Worm (Caenorhabditis elegans) whole organism, L4/young adult: Measurements from ENCODE around the gene M162.5.

Source experiments
- W03F9.2 ChIP-seq: fragments of 150-350 bp; optimal IDR thresholded peaks from 2 replicates; lab custom pipeline; 2014; ENCODE audit warnings: missing biosample characterization, missing genetic modification characterization
- dao-5 ChIP-seq: sonication (generic microtip); optimal IDR thresholded peaks from 2 replicates; lab custom pipeline; 2016; ENCODE audit warnings: missing genotype, missing genetic modification characterization, moderate library complexity, missing compliant biosample characterization
- him-1 ChIP-seq: sonication (generic microtip); optimal IDR thresholded peaks from 2 replicates; lab custom pipeline; 2016; ENCODE audit warnings: missing genotype, missing genetic modification reagents, missing genetic modification characterization, missing compliant biosample characterization

Gene M162.5

DNA sequence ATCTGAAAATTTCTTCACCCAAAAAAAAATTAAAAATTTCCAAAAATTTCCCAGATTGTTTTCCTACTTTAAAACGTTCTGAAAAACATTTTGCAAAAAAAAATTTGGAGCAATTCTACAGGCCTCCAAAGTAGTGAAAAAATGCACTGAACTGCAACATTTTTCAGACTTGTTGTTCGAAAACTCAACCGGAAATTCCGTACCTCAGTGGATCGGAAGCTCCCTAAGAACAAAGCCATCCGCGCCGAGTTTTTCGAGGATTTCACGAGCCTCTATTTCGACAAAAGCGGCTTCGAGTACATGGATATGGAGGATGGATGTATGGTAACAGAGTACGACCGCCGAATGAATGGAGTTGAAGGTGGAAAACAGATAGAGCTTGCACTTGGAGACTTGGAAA, 22.7 kb upstream of the M162.5 start, which contains the start of gene fbxa-131:
fbxa-131 (plus strand) TSS at position 301 of the 400 bp plus-strand sequence.
- TF ChIP-seq W03F9.2 (tag; lab: Kevin White, UChicago) (no peak), dao-5 (tag; lab: Kevin White, UChicago) (no peak), him-1 (tag; lab: Kevin White, UChicago) (no peak)

DNA sequence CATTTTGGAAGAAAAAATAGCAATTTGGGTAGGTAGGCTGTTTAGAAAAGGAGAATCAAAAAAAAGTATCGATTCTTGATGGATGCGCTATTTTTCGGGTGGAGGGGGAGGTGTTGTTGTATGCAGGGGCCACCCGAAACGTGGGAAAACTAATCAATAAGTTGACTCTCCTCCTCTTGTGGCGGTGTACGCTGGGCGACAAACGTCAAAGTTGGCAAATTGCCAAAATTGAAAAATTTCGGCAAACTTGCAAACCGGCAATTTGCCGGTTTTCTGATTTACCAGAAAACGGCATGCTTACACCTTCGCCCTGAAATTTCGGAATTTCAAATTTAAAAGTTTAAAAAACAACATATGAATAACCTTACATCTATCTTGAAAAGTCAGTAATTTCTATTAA, 19.8 kb upstream of the M162.5 start, which contains the start of gene W04E12.2:
W04E12.2 (minus strand) TSS at position 101 of the 400 bp plus-strand sequence.
- TF ChIP-seq dao-5 (tag; lab: Kevin White, UChicago), result no peak
- TF ChIP-seq him-1 (tag; lab: Kevin White, UChicago), result no peak
- no peak for TF ChIP-seq W03F9.2 (tag; lab: Kevin White, UChicago)

DNA sequence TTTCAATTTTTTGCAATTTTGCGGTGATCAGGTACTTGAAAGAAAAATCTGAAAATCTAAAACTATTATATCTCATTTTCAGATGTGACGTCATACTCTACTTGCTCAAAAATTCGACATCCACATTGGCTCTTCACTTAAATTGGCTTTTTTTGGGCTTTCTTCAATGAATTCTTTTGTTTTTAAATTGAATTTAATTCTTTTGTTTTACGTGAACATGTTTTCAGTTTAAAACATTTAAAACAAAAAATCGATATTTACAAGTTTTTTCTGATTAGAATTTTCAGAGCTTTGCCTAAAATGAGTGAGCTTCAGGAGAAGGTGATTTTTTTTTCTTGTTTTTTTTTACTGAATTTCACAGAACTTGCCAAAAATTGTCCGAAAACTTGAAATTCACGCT, 19.2 kb upstream of the M162.5 start, which contains the start of gene W04E12.3:
W04E12.3 (plus strand) TSS at position 301 of the 400 bp plus-strand sequence.
- no peak for TF ChIP-seq W03F9.2 (tag; lab: Kevin White, UChicago)
- TF ChIP-seq dao-5 (tag; lab: Kevin White, UChicago), result no peak
- TF ChIP-seq him-1 (tag; lab: Kevin White, UChicago), result no peak

DNA sequence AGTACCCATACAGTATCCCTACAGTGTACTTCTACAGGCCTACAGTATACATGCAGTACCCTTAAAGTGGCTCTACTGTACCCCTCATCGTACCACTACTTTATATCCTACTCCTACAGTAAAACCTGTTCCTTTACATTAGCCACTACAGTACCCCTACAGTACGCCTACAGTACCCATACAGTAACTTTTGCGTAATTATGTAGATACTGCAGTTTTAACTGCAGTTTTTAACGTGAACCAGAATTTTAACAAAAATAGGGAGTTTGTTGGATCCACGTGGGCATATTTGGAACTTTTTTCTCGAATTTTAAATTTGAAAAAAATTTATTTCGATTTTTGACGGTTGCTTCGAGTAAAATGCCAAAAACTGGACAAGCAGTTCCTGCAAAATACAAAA, 17.5 kb upstream of the M162.5 start, which contains the start of gene W04E12.4:
W04E12.4 (plus strand) TSS at position 301 of the 400 bp plus-strand sequence.
- TF ChIP-seq dao-5 (tag; lab: Kevin White, UChicago) (no peak), W03F9.2 (tag; lab: Kevin White, UChicago) (no peak), him-1 (tag; lab: Kevin White, UChicago) (no peak)

DNA sequence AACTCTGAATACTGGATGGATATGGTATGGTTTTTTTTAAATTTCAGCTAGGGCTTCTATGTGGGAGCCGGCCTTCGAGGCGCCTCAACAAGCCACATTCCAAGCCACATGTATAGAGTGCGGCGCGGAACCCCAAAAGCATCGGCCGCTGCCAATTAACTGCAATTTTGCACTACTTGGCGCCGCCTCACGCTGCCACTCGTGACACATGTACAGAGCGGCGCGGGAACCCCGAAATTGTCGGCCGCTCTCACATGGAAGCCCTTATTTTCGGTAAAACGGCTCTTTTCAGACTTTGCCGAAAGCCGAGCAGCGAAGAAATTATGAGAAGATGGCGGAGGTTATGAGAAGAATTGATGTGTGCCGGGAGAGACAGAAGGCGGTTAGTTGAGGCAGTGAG, 17.1 kb upstream of the M162.5 start:
- no peak for TF ChIP-seq W03F9.2 (tag; lab: Kevin White, UChicago)
- no peak for TF ChIP-seq him-1 (tag; lab: Kevin White, UChicago)
- no peak for TF ChIP-seq dao-5 (tag; lab: Kevin White, UChicago)

DNA sequence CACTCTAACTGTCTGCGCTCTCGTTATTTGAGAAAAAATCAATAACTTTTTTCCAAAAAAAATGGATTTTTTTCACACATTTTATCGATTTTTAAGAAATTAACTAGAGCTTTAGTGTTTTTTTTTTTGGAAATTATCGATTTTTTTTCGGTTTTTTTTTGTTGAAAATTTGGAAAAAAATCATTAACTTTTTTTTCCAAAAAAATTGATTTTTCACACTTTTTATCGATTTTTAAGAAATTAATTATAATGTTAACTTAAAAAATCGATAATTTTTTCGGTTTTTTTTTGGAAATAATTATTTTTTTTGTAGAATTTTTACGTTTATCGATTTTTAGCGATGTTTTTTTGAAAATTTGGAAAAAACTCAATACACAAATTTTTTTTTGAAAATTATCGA, 16.6 kb upstream of the M162.5 start:
- TF ChIP-seq W03F9.2 (tag; lab: Kevin White, UChicago), result no peak
- no peak for TF ChIP-seq dao-5 (tag; lab: Kevin White, UChicago)
- TF ChIP-seq him-1 (tag; lab: Kevin White, UChicago), result no peak

DNA sequence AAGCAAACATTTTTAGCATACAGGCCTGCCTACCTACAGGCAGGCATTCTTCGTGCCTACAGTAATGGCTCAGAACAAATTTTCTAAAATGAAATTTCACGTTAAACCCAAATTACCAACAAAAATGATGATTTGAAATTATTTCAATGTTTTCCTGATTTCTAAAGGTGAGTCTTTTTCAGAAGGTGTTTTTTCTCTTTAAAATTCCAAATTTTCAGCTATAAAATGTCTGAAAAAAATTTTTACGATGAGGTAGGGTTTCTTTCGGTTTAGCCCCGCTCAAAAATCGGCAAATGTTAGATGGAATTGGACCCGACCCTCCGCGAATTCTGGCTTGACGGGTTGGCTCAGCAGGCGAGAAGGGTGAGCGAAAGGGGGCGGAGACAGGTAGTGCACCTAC, 15.0 kb upstream of the M162.5 start, which contains the start of gene W04E12.5:
W04E12.5 (plus strand) TSS at position 301 of the 400 bp plus-strand sequence.
- TF ChIP-seq W03F9.2 (tag; lab: Kevin White, UChicago) (no peak), him-1 (tag; lab: Kevin White, UChicago) (no peak), dao-5 (tag; lab: Kevin White, UChicago) (no peak)

DNA sequence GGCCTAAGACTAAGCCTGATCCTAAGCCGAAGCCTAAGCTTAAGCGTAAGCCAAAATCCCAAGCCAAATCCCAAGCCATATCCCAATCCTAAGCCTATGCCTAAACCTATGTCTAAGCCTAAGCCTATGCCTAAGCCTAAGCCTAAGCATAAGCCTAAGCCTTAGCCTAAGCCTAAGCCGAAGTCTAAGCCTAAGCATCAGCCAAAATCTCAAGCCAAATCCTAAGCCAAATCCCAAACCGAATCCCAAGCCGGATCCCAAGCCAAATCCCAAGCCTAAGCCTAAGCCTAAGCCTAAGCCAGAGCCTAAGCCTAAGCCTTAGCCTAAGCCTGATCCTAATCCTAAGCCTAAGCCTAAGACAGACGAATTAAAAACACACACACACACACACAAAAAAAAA, 13.7 kb upstream of the M162.5 start:
- TF ChIP-seq him-1 (tag; lab: Kevin White, UChicago) (no peak), W03F9.2 (tag; lab: Kevin White, UChicago) (no peak), dao-5 (tag; lab: Kevin White, UChicago) (no peak)

DNA sequence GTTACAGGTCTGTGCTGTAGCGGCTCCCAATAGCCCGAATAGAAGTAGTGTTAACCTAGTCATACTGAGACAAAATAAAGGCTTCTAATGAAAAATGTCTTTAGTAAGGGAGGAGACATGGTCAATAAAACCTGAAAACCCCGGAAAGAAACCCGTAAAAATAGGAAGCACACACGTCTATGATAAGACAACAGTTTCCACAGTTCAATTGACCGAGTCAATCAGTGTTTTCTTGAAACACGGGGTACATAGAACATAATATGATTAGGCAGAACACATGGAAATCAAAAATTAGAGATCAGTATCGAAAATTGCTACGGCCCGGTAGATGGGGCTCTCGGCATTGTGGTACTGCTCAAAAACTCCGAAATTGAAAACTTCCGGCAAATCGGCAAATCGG, 9.7 kb upstream of the M162.5 start, which contains the start of gene clec-49:
clec-49 (minus strand) TSS at position 103 of the 400 bp plus-strand sequence.
- TF ChIP-seq W03F9.2 (tag; lab: Kevin White, UChicago), result no peak
- no peak for TF ChIP-seq dao-5 (tag; lab: Kevin White, UChicago)
- TF ChIP-seq him-1 (tag; lab: Kevin White, UChicago), result no peak

DNA sequence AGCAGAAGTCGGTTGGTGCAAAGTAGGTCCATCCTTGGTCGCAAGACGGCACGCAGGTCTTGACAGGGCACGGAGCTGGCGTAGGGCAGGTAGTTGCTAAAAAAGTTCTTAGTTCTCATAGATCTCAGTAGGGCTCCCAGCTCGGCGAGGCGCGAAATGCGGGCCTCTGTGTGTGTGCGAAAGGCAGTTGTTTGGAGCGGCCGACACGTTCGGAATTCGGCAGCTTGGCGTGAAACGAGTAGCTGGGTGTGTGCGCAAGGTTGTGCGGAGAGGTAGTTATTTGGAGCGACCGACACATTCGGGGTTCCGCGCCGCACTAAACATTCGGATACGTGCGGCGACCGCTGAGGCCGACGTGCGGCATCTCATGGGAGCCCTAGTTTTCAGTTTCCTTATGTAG, 8.0 kb upstream of the M162.5 start:
- TF ChIP-seq him-1 (tag; lab: Kevin White, UChicago), result no peak
- TF ChIP-seq W03F9.2 (tag; lab: Kevin White, UChicago), result no peak
- TF ChIP-seq dao-5 (tag; lab: Kevin White, UChicago), result no peak

DNA sequence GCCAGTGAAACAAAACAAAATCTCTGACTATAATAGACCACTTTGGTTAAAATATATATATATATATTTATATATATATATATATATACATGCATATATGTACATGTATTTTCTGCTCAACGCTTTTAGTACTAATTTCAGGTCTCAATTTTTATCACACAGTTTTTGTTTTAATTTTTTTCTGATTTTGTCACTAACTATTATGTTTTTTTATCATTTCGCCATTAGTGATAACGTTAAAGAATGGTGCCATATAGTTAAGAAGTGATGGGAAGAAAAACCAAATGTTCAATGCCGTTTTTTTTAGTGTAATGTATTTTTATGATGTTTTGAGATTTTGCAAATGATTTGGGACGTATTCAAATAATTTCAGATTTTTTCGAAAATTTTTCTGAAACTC, 6.5 kb upstream of the M162.5 start:
- TF ChIP-seq W03F9.2 (tag; lab: Kevin White, UChicago) (no peak), dao-5 (tag; lab: Kevin White, UChicago) (no peak), him-1 (tag; lab: Kevin White, UChicago) (no peak)

DNA sequence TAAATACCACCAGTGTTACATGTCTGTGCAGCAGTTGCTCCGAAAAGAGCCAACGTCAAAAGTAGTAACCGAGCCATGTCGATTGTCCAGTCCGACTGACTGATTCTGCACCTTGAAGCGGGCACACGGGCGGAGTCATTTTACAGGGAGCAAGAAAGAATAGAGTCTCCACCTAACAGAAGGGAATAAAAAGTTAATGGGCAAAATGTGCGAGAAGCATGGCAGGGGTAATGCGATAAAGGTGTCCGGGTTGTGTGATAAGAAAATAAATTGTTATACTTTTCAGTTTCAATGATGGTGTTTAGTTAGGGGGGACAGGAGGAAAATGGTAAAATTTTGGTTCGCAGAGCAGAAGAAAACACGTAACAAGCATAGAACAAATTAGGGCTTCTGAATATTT, 5.6 kb upstream of the M162.5 start, which contains the start of gene clec-50:
clec-50 (minus strand) TSS at position 109 of the 400 bp plus-strand sequence.
- no peak for TF ChIP-seq W03F9.2 (tag; lab: Kevin White, UChicago)
- no peak for TF ChIP-seq him-1 (tag; lab: Kevin White, UChicago)
- no peak for TF ChIP-seq dao-5 (tag; lab: Kevin White, UChicago)

DNA sequence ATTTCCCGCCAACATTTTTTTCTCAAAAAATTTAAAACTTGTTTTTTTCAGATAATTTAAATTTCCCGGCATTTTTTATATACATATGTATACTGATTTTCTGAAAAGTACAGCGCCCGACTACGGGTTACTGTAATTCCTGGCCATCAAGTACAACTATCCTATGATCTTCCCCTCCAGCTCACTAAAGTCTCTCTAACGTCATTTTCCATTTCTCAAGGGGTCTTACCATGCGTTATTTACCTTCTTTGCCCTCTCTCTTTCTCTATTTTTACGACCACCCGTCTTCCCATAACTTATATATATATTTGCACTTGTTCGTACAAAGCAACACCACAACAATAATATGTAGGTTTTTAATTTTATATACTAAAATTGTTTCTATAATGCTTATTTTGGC, 4.6 kb upstream of the M162.5 start, which contains the start of gene W04E12.9:
W04E12.9 (plus strand) TSS at position 301 of the 400 bp plus-strand sequence.
- no peak for TF ChIP-seq dao-5 (tag; lab: Kevin White, UChicago)
- TF ChIP-seq him-1 (tag; lab: Kevin White, UChicago), result no peak
- no peak for TF ChIP-seq W03F9.2 (tag; lab: Kevin White, UChicago)

DNA sequence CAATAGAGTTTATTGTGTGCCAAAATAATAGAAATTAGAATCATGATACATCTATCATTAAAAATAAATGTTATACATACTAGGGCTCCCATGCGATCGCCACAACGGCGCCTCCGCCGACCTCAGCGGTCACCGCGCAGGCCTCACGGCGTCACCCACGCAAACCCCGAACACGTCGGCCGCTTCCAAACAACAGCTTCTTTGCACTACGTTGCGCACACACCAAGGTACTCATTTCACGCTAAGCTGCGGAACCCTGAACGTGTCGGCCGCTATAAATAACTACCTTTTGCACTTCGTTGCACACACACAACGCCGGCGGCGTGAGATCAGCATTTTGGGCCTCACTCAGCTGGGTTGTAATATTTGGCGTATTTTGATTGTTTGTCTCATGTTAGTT, 1.6 kb upstream of the M162.5 start:
- TF ChIP-seq dao-5 (tag; lab: Kevin White, UChicago), result no peak
- TF ChIP-seq W03F9.2 (tag; lab: Kevin White, UChicago), result no peak
- TF ChIP-seq him-1 (tag; lab: Kevin White, UChicago), result no peak
